Worm (Caenorhabditis elegans) whole organism, L4 larva: ENCODE results near the gene B0001.7.

Source experiments
- F26F4.8 ChIP-seq: fragments of 200-800 bp; sonication (Bioruptor generic); conservative IDR thresholded peaks from 2 replicates; pipeline ENCODE4 v1.3.6; 2022; ENCODE audit warnings: missing genetic modification characterization, missing compliant biosample characterization
- F44E2.7 ChIP-seq: fragments of 200-800 bp; sonication (Bioruptor generic); IDR thresholded peaks from 2 replicates; pipeline ENCODE4 v2.1.2; 2022; ENCODE audit warnings: missing genetic modification characterization, missing compliant biosample characterization
- Y5F2A.4 ChIP-seq: fragments of 200-800 bp; sonication (Bioruptor generic); optimal IDR thresholded peaks from 2 replicates; lab custom pipeline; 2018; ENCODE audit warnings: mild to moderate bottlenecking, missing genetic modification characterization, missing compliant biosample characterization
- ZK337.2 ChIP-seq: fragments of 200-800 bp; sonication (Bioruptor generic); IDR thresholded peaks from 2 replicates; pipeline ENCODE4 v1.3.6; 2022; ENCODE audit warnings: missing genetic modification reagents, missing genetic modification characterization, missing compliant biosample characterization
- aha-1 ChIP-seq: fragments of 150-350 bp; peaks from one replicate; lab custom pipeline; 2014; ENCODE audit warnings: missing biosample characterization, missing genetic modification characterization
- ama-1 ChIP-seq: fragments of 150-350 bp; optimal IDR thresholded peaks from 2 replicates; lab custom pipeline; 2014; ENCODE audit warnings: inconsistent platforms, mixed read lengths
- attf-4 ChIP-seq: sonication (generic microtip); optimal IDR thresholded peaks from 3 replicates; lab custom pipeline; 2017; ENCODE audit warnings: missing biosample characterization, missing genetic modification characterization
- ceh-62 ChIP-seq: sonication (generic microtip); optimal IDR thresholded peaks from 2 replicates; lab custom pipeline; 2017; ENCODE audit warnings: missing biosample characterization, missing genetic modification characterization
- ctbp-1 ChIP-seq: fragments of 200-800 bp; sonication (Bioruptor generic); IDR thresholded peaks from 2 replicates; pipeline ENCODE4 v1.3.6; 2022; ENCODE audit warnings: missing genetic modification reagents, missing genetic modification characterization, missing compliant biosample characterization
- dmd-6 ChIP-seq: fragments of 200-800 bp; sonication (Bioruptor generic); IDR thresholded peaks from 2 replicates; pipeline ENCODE4 v1.3.6; 2022; ENCODE audit warnings: missing genetic modification reagents, missing genetic modification characterization, missing compliant biosample characterization
- dve-1 ChIP-seq: sonication (generic microtip); optimal IDR thresholded peaks from 2 replicates; lab custom pipeline; 2017; ENCODE audit warnings: antibody characterized with exemption, mild to moderate bottlenecking, missing genetic modification characterization, missing compliant biosample characterization; ENCODE audit not compliant: insufficient read depth
- egl-27 ChIP-seq: sonication (generic microtip); optimal IDR thresholded peaks from 3 replicates; lab custom pipeline; 2017; ENCODE audit warnings: missing biosample characterization, missing genetic modification reagents, missing genetic modification characterization
- egl-43 ChIP-seq: fragments of 200-800 bp; sonication (Bioruptor generic); IDR thresholded peaks from 2 replicates; pipeline ENCODE4 v1.3.6; 2022; ENCODE audit warnings: missing genetic modification reagents, missing genetic modification characterization, missing compliant biosample characterization
- fos-1 ChIP-seq: fragments of 150-350 bp; optimal IDR thresholded peaks from 2 replicates; lab custom pipeline; 2014; ENCODE audit warnings: missing biosample characterization, missing genetic modification characterization
- hlh-11 ChIP-seq: fragments of 200-800 bp; sonication (Bioruptor generic); optimal IDR thresholded peaks from 2 replicates; lab custom pipeline; 2018; ENCODE audit warnings: mild to moderate bottlenecking, missing genetic modification characterization, missing compliant biosample characterization
- hlh-30 ChIP-seq: sonication (generic microtip); optimal IDR thresholded peaks from 2 replicates; lab custom pipeline; 2017; ENCODE audit warnings: antibody characterized with exemption, mild to moderate bottlenecking, missing genetic modification characterization, missing compliant biosample characterization; ENCODE audit not compliant: insufficient read depth
- lin-1 ChIP-seq: fragments of 200-800 bp; sonication (Bioruptor generic); IDR thresholded peaks from 2 replicates; pipeline ENCODE4 v1.3.6; 2022; ENCODE audit warnings: missing genetic modification reagents, missing genetic modification characterization, missing compliant biosample characterization
- lin-15B ChIP-seq: fragments of 150-350 bp; sonication (generic microtip); optimal IDR thresholded peaks from 3 replicates; lab custom pipeline; 2014; ENCODE audit warnings: missing biosample characterization, missing genetic modification characterization
- lin-38 ChIP-seq: fragments of 200-800 bp; sonication (Bioruptor generic); IDR thresholded peaks from 2 replicates; pipeline ENCODE4 v1.3.6; 2022; ENCODE audit warnings: missing genetic modification reagents, missing genetic modification characterization, missing compliant biosample characterization
- lir-3 ChIP-seq: sonication (generic microtip); optimal IDR thresholded peaks from 2 replicates; lab custom pipeline; 2016; ENCODE audit warnings: mild to moderate bottlenecking, missing genetic modification characterization, missing compliant biosample characterization
- lsy-2 ChIP-seq, 2 experiments: fragments of 150-350 bp in 1 of 2; sonication (generic microtip) in 1 of 2; optimal IDR thresholded peaks; 2 replicates each; lab custom pipeline; 2014 to 2017; ENCODE audit warnings: missing biosample characterization in 2 of 2, missing genetic modification characterization in 2 of 2
- madf-9 ChIP-seq: fragments of 200-800 bp; sonication (Bioruptor generic); conservative IDR thresholded peaks from 2 replicates; pipeline ENCODE4 v1.3.6; 2022; ENCODE audit warnings: missing genetic modification reagents, missing genetic modification characterization, missing compliant biosample characterization
- mep-1 ChIP-seq: fragments of 150-350 bp; sonication (generic microtip); optimal IDR thresholded peaks from 3 replicates; lab custom pipeline; 2014; ENCODE audit warnings: missing biosample characterization, missing genetic modification characterization
- mes-2 ChIP-seq: sonication (generic microtip); optimal IDR thresholded peaks from 2 replicates; lab custom pipeline; 2016; ENCODE audit warnings: missing genotype, mild to moderate bottlenecking, missing genetic modification characterization, missing compliant biosample characterization; ENCODE audit not compliant: poor library complexity, severe bottlenecking
- mxl-3 ChIP-seq: fragments of 200-800 bp; sonication (Bioruptor generic); optimal IDR thresholded peaks from 2 replicates; lab custom pipeline; 2018; ENCODE audit warnings: mild to moderate bottlenecking, missing genetic modification characterization, missing compliant biosample characterization
- nhr-111 ChIP-seq: fragments of 200-800 bp; sonication (Bioruptor generic); optimal IDR thresholded peaks from 2 replicates; lab custom pipeline; 2018; ENCODE audit warnings: mild to moderate bottlenecking, missing genetic modification characterization, missing compliant biosample characterization
- nhr-237 ChIP-seq: sonication (generic microtip); optimal IDR thresholded peaks from 2 replicates; lab custom pipeline; 2017; ENCODE audit warnings: missing biosample characterization, missing genetic modification characterization
- nhr-48 ChIP-seq: sonication (generic microtip); optimal IDR thresholded peaks from 2 replicates; lab custom pipeline; 2016; ENCODE audit warnings: mild to moderate bottlenecking, missing genetic modification characterization, missing compliant biosample characterization
- nhr-77 ChIP-seq: fragments of 150-350 bp; optimal IDR thresholded peaks from 2 replicates; lab custom pipeline; 2014; ENCODE audit warnings: missing biosample characterization, missing genetic modification characterization
- pha-4 ChIP-seq, 2 experiments: fragments of 150-350 bp in 1 of 2; fragments of 200-800 bp in 1 of 2; sonication (Bioruptor generic) in 1 of 2; IDR thresholded peaks in 1 of 2; optimal IDR thresholded peaks in 1 of 2; 2 replicates each; pipeline versions ENCODE4 v1.3.6 to Lab custom; 2014 to 2022; ENCODE audit warnings: missing genetic modification characterization in 2 of 2, missing genetic modification reagents in 2 of 2, missing biosample characterization in 1 of 2, missing compliant biosample characterization in 1 of 2
- pqm-1 ChIP-seq: sonication (generic microtip); optimal IDR thresholded peaks from 2 replicates; lab custom pipeline; 2017; ENCODE audit warnings: missing biosample characterization, missing genetic modification characterization
- rbr-2 ChIP-seq: sonication (generic microtip); optimal IDR thresholded peaks from 2 replicates; lab custom pipeline; 2016; ENCODE audit warnings: missing genotype, missing genetic modification characterization, missing compliant biosample characterization
- spr-1 ChIP-seq: sonication (generic microtip); optimal IDR thresholded peaks from 2 replicates; lab custom pipeline; 2016; ENCODE audit warnings: mild to moderate bottlenecking, missing genetic modification characterization, missing compliant biosample characterization
- unc-130 ChIP-seq: sonication (generic microtip); optimal IDR thresholded peaks from 2 replicates; lab custom pipeline; 2016; ENCODE audit warnings: missing genetic modification reagents, missing genetic modification characterization, missing compliant biosample characterization
- unc-39 ChIP-seq: sonication (generic microtip); optimal IDR thresholded peaks from 2 replicates; lab custom pipeline; 2017; ENCODE audit warnings: missing biosample characterization, missing genetic modification characterization
- unc-62 ChIP-seq, 3 experiments: fragments of 150-350 bp in 1 of 3; sonication (generic microtip); optimal IDR thresholded peaks in 2 of 3; peaks in 1 of 3; 1 replicate in 1 of 3; 2 replicates in 2 of 3; lab custom pipeline; 2014 to 2017; ENCODE audit warnings: missing biosample characterization in 3 of 3, missing genetic modification characterization in 3 of 3, missing genetic modification reagents in 3 of 3, missing genotype in 1 of 3
- vab-7 ChIP-seq: fragments of 200-800 bp; sonication (Bioruptor generic); IDR thresholded peaks from 2 replicates; pipeline ENCODE4 v1.3.6; 2022; ENCODE audit warnings: missing genetic modification reagents, missing genetic modification characterization, missing compliant biosample characterization
- zfp-2 ChIP-seq: sonication (generic microtip); optimal IDR thresholded peaks from 2 replicates; lab custom pipeline; 2016; ENCODE audit warnings: mild to moderate bottlenecking, missing genetic modification characterization, missing compliant biosample characterization
- zfp-3 ChIP-seq: fragments of 200-800 bp; sonication (Bioruptor generic); conservative IDR thresholded peaks from 2 replicates; pipeline ENCODE4 v1.3.6; 2022; ENCODE audit warnings: missing genetic modification reagents, missing genetic modification characterization, missing compliant biosample characterization
- zip-11 ChIP-seq: fragments of 200-800 bp; sonication (Bioruptor generic); IDR thresholded peaks from 2 replicates; pipeline ENCODE4 v1.3.6; 2022; ENCODE audit warnings: missing genetic modification characterization, missing compliant biosample characterization
- zip-2 ChIP-seq: fragments of 150-350 bp; optimal IDR thresholded peaks from 2 replicates; lab custom pipeline; 2014; ENCODE audit warnings: missing biosample characterization, missing genetic modification characterization
- ztf-7 ChIP-seq: fragments of 150-350 bp; optimal IDR thresholded peaks from 2 replicates; lab custom pipeline; 2014; ENCODE audit warnings: missing biosample characterization, missing genetic modification characterization

The B0001.7 gene

DNA sequence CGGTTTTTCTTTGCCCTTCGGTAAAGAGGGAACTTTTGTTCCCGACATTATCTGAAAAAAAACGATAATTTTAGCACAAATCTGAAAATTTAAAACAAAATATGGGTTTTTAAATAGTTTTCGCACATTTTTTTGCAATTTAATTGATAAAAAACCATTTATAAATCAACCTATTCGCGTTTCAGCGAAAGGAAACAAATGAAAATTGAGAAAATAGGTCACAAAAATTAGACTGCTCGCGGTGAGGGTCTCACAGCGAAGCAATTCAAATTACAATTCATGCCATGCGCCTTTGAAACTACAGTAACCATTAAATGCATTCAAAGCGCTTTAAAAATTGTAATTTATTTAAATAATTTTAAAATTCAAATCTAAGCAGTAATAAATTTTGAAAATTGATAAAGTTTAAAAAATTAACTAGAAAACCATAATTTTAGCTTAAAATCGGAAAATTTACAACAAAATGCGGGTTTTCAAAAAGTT is at the start of gene B0001.7:
TSS of gene B0001.7 (minus strand) at position 51 of the 483 bp plus-strand sequence.
- TF ChIP-seq lin-38 (GFP tag; lab: Robert Waterston, UW) (no peak), ama-1 (lab: Kevin White, UChicago) (no peak), aha-1 (no peak), spr-1 (tag; lab: Kevin White, UChicago) (no peak), nhr-111 (no peak), zfp-2 (tag; lab: Kevin White, UChicago) (no peak), F44E2.7 (no peak), attf-4 (tag; lab: Kevin White, UChicago) (no peak), ceh-62 (no peak), Y5F2A.4 (GFP tag; lab: Kevin White, UChicago) (no peak), fos-1 (tag; lab: Kevin White, UChicago) (no peak), unc-130 (GFP tag; lab: Kevin White, UChicago) (no peak), pqm-1 (no peak), vab-7 (GFP tag; lab: Robert Waterston, UW) (no peak), dve-1 (tag; lab: Kevin White, UChicago) (no peak), ZK337.2 (GFP tag; lab: Robert Waterston, UW) (no peak), zfp-3 (GFP tag; lab: Robert Waterston, UW) (no peak)

DNA sequence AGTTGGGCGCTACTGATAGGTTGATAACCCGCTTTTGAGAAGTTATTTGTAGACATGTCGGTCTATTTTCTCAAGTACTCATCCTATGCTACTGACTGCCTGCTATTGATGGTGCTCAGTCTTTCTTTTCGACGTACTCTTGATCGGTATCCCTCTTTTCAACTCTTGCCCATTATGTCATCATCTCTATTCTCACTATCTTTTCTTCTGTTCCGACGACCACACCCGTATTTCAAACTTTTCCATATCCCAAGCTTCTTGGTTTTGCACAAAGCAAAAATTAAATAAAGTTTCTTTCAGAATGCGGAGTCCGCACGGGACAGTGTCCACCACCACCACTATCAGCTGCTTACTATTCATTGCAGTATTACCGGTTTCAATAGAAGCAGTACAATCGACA is 48.9 kb upstream of the B0001.7 start, which contains the start of gene F35G2.1:
TSS of gene F35G2.1 (plus strand) at position 301 of the 400 bp plus-strand sequence.
- TF ChIP-seq vab-7 (GFP tag; lab: Robert Waterston, UW) (no peak), nhr-237 (tag; lab: Kevin White, UChicago) (no peak), pqm-1 (no peak), lin-15B (tag; lab: Kevin White, UChicago) (no peak), lir-3 (tag; lab: Kevin White, UChicago) (no peak), F26F4.8 (GFP tag; lab: Robert Waterston, UW) (no peak), egl-27 (tag; lab: Kevin White, UChicago) (no peak), nhr-48 (tag; lab: Kevin White, UChicago) (no peak)

DNA sequence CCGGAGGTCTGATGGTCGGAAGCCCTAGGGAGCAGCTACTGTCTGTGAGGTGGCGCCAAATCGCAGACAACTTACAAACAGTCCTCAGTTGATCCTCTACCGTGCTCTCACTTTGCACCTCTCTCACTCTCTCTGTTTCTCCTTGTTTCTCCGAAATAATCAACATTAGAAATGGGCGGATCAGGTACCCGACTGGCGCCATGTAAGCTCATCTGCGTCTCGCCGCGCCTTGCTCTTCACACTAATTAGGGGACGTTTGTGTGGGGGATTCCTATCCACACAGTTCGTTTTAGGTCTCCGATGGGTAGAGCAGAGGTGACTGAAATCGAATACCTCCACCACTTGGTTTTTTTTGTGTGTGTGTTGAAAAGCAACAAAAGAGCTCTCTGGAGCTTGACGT is 48.0 kb upstream of the B0001.7 start:
- TF ChIP-seq ztf-7 (tag; lab: Kevin White, UChicago) (no peak), zip-2 (tag; lab: Kevin White, UChicago) (no peak), egl-43 (GFP tag; lab: Robert Waterston, UW) (peak; percentile 71; the same call in 1 of the 2 replicates), unc-130 (GFP tag; lab: Kevin White, UChicago) (no peak), madf-9 (GFP tag; lab: Robert Waterston, UW) (0 out of 2 replicates have a peak, but pooled peaks have one; percentile 8)

DNA sequence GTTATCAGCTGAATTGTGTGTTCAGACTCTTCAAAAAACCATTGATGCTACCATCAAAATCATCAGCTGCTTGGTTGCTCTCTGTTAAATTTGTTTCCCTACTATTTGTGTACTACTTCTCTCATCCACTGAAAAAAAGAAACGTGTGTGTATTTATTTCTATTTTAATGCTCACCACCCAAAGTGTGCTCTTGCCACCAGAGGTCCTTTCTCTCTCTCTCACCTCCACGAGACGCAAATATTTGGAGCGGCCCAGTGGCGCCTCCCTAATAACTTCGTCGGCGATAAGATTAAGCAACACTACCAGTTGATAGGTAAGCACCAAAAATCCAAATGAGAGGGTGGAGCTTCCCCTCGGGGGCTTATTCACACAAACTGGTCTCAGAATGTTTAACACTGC is 46.8 kb upstream of the B0001.7 start:
- TF ChIP-seq pqm-1 (no peak), dmd-6 (GFP tag; lab: Robert Waterston, UW) (peak; percentile 11; the same call in 1 of the 2 replicates), attf-4 (tag; lab: Kevin White, UChicago) (no peak), lin-15B (tag; lab: Kevin White, UChicago) (no peak), mep-1 (tag; lab: Kevin White, UChicago) (no peak), zip-11 (GFP tag; lab: Robert Waterston, UW) (no peak), ctbp-1 (no peak), pha-4 (GFP tag; IDR thresholded peaks at IDR 0.05; lab: Robert Waterston, UW) (0 out of 2 replicates have a peak, but pooled peaks have one; percentile 21), pha-4 (tag; optimal IDR thresholded peaks at IDR 0.05; lab: Kevin White, UChicago) (no peak)
- TF ChIP-seq, all 104 proteins: peak for 2

DNA sequence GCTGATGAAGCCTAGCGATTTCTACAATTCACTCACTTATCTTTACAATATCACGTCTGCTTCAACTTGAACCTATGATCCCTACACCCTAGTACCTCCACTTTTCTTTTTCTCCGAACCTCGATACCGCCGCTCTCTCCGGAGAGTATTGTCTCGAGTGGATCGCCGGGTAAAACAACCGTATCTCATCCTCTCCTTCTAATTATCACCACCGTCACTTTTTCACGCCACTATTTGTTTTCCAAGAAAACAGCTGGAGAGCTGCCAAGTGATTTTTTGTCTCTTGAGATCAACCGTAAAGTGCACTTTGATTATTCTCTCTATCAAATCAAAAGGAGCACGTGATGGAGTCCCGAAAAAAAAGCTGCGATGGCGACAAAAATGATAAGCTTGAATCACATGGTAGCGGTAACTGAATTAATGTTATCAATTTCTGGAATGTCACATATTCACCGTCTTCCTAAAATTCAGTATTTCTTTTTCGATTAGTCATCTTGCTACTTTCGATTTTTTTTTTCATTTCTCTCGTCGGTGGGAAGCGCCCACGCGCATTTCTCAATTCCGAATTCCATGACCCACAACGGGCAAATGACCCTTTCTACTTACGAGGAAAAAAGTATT is 45.6 kb upstream of the B0001.7 start:
- TF ChIP-seq lsy-2 (tag; optimal IDR thresholded peaks at IDR 0.05; lab: Kevin White, UChicago) (peak in 1 of 2 experiments; percentile 3), mxl-3 (no peak), lin-1 (GFP tag; lab: Robert Waterston, UW) (no peak), unc-130 (GFP tag; lab: Kevin White, UChicago) (no peak), nhr-48 (tag; lab: Kevin White, UChicago) (peak; percentile 3), rbr-2 (tag; lab: Kevin White, UChicago) (no peak), nhr-77 (tag; lab: Kevin White, UChicago) (peak; percentile 19), mes-2 (tag; lab: Kevin White, UChicago) (peak; percentile 1), unc-39 (tag; lab: Kevin White, UChicago) (no peak), hlh-11 (tag; lab: Kevin White, UChicago) (peak; percentile 80), hlh-30 (peak; percentile 72), unc-62 (GFP tag; optimal IDR thresholded peaks at IDR 0.05 in 1 of 2; lab: Kevin White, UChicago) (peak; percentile 30 to 97), unc-62 (tag; optimal IDR thresholded peaks at IDR 0.05; lab: Kevin White, UChicago) (no peak), madf-9 (GFP tag; lab: Robert Waterston, UW) (no peak)
